Fruit fly (Drosophila melanogaster) whole organism, wandering third instar larva: Measurements from ENCODE around the gene Tim17b1.

ENCODE experiments used
- Abd-B ChIP-seq: fragments of >200 bp; optimal IDR thresholded peaks from 2 replicates; lab custom pipeline; 2017; ENCODE audit warnings: missing biosample characterization, missing genetic modification characterization
- CG32264 ChIP-seq: fragments of 200-800 bp; sonication (Bioruptor generic); optimal IDR thresholded peaks from 2 replicates; lab custom pipeline; 2016; ENCODE audit warnings: missing biosample characterization, missing genetic modification characterization
- CG9705 ChIP-seq: fragments of 200-800 bp; sonication (Bioruptor generic); optimal IDR thresholded peaks from 2 replicates; lab custom pipeline; 2018; ENCODE audit warnings: missing biosample characterization, mild to moderate bottlenecking, missing genetic modification characterization
- CrebA ChIP-seq: fragments of 200-800 bp; sonication (Bioruptor generic); optimal IDR thresholded peaks from 2 replicates; lab custom pipeline; 2016; ENCODE audit warnings: missing biosample characterization, mild to moderate bottlenecking, missing genetic modification characterization, borderline replicate concordance
- Dfd ChIP-seq: fragments of >200 bp; optimal IDR thresholded peaks from 2 replicates; lab custom pipeline; 2017; ENCODE audit warnings: missing biosample characterization, missing genetic modification characterization
- Dif ChIP-seq: fragments of 200-275, 200-300 bp; sonication (Bioruptor generic); optimal IDR thresholded peaks from 2 replicates; lab custom pipeline; 2018; ENCODE audit warnings: missing biosample characterization, missing genetic modification characterization; ENCODE audit not compliant: partially characterized antibody
- GATAd ChIP-seq: sonication (Bioruptor generic); optimal IDR thresholded peaks from 2 replicates; lab custom pipeline; 2016; ENCODE audit warnings: missing biosample characterization, missing genetic modification characterization
- HLH106 ChIP-seq: fragments of 200-800 bp; optimal IDR thresholded peaks from 3 replicates; lab custom pipeline; 2019; ENCODE audit warnings: missing biosample characterization, mild to moderate bottlenecking, missing genetic modification characterization, moderate library complexity
- Hnf4 ChIP-seq: fragments of 200-800 bp; sonication (Bioruptor generic); optimal IDR thresholded peaks from 2 replicates; lab custom pipeline; 2016; ENCODE audit warnings: missing biosample characterization, mild to moderate bottlenecking, missing genetic modification characterization
- Hr78 ChIP-seq: fragments of >200 bp; optimal IDR thresholded peaks from 2 replicates; lab custom pipeline; 2017; ENCODE audit warnings: missing biosample characterization, missing genetic modification characterization
- Hr83 ChIP-seq: fragments of 200-300 bp; sonication (Bioruptor generic); optimal IDR thresholded peaks from 2 replicates; lab custom pipeline; 2016; ENCODE audit warnings: missing biosample characterization, mild to moderate bottlenecking, missing genetic modification characterization, moderate library complexity; ENCODE audit not compliant: poor library complexity, severe bottlenecking
- Jra ChIP-seq: sonication (Bioruptor generic); optimal IDR thresholded peaks from 2 replicates; lab custom pipeline; 2016; ENCODE audit warnings: missing biosample characterization, missing genetic modification characterization
- Mio ChIP-seq: sonication (Bioruptor generic); optimal IDR thresholded peaks from 2 replicates; lab custom pipeline; 2016; ENCODE audit warnings: missing biosample characterization, missing genetic modification characterization
- Myc ChIP-seq: fragments of >200 bp; optimal IDR thresholded peaks from 2 replicates; lab custom pipeline; 2017
- N ChIP-seq: fragments of >200 bp; optimal IDR thresholded peaks from 2 replicates; lab custom pipeline; 2018; ENCODE audit warnings: missing biosample characterization, missing external identifiers, missing genetic modification characterization
- OdsH ChIP-seq: fragments of 200-800 bp; sonication (Bioruptor generic); optimal IDR thresholded peaks from 2 replicates; lab custom pipeline; 2016; ENCODE audit warnings: missing biosample characterization, mild to moderate bottlenecking, missing genetic modification characterization
- Rel ChIP-seq, 2 experiments: fragments of 200-800 bp; sonication (Bioruptor generic) in 1 of 2; optimal IDR thresholded peaks; 2 replicates in 1 of 2; 3 replicates in 1 of 2; lab custom pipeline; 2016 to 2019; ENCODE audit warnings: mild to moderate bottlenecking in 2 of 2, missing biosample characterization in 2 of 2, missing genetic modification characterization in 2 of 2, moderate library complexity in 1 of 2
- Sp1 ChIP-seq: fragments of 200-800 bp; sonication (Bioruptor generic); optimal IDR thresholded peaks from 3 replicates; lab custom pipeline; 2019; ENCODE audit warnings: missing biosample characterization, mild to moderate bottlenecking, missing genetic modification characterization, moderate library complexity
- Vsx2 ChIP-seq: fragments of 200-300, 225-300 bp; sonication (Bioruptor generic); optimal IDR thresholded peaks from 2 replicates; lab custom pipeline; 2018; ENCODE audit warnings: missing biosample characterization, missing genetic modification characterization; ENCODE audit not compliant: partially characterized antibody
- br ChIP-seq: fragments of 200-800 bp; sonication (Bioruptor generic); optimal IDR thresholded peaks from 2 replicates; lab custom pipeline; 2016; ENCODE audit warnings: missing biosample characterization, missing genetic modification characterization
- brk ChIP-seq: fragments of 200-800 bp; sonication (Bioruptor generic); optimal IDR thresholded peaks from 2 replicates; lab custom pipeline; 2016; ENCODE audit warnings: missing biosample characterization, mild to moderate bottlenecking, missing genetic modification characterization
- dl ChIP-seq, 2 experiments: fragments of 175-275, 200-275 bp in 1 of 2; fragments of 200-275 bp in 1 of 2; sonication (Bioruptor generic); optimal IDR thresholded peaks; lab custom pipeline; 2018; ENCODE audit warnings: mild to moderate bottlenecking in 2 of 2, missing biosample characterization in 2 of 2, missing genetic modification characterization in 2 of 2, moderate library complexity in 2 of 2; ENCODE audit not compliant: partially characterized antibody in 2 of 2, insufficient read depth in 1 of 2
- dmrt93B ChIP-seq: fragments of 200-800 bp; sonication (Bioruptor generic); optimal IDR thresholded peaks from 2 replicates; lab custom pipeline; 2018; ENCODE audit warnings: missing biosample characterization, mild to moderate bottlenecking, missing genetic modification characterization
- dsf ChIP-seq: sonication (Bioruptor generic); optimal IDR thresholded peaks from 2 replicates; lab custom pipeline; 2016; ENCODE audit warnings: missing biosample characterization, missing genetic modification characterization, borderline replicate concordance
- ey ChIP-seq: fragments of 200-800 bp; sonication (Bioruptor generic); optimal IDR thresholded peaks from 2 replicates; lab custom pipeline; 2016; ENCODE audit warnings: missing biosample characterization, missing genetic modification characterization
- foxo ChIP-seq, 2 experiments: fragments of 200-800 bp; sonication (Bioruptor generic); optimal IDR thresholded peaks; 2 replicates in 1 of 2; 3 replicates in 1 of 2; lab custom pipeline; 2016 to 2017; ENCODE audit warnings: missing biosample characterization in 2 of 2, missing genetic modification characterization in 2 of 2
- fru ChIP-seq: fragments of 200-800 bp; sonication (Bioruptor generic); optimal IDR thresholded peaks from 3 replicates; lab custom pipeline; 2016; ENCODE audit warnings: missing biosample characterization, mild to moderate bottlenecking, missing genetic modification characterization
- h ChIP-seq: fragments of 200-800 bp; sonication (Bioruptor generic); optimal IDR thresholded peaks from 3 replicates; lab custom pipeline; 2016; ENCODE audit warnings: missing biosample characterization, mild to moderate bottlenecking, missing genetic modification characterization
- jim ChIP-seq: fragments of 175-275, 200-325 bp; sonication (Bioruptor generic); optimal IDR thresholded peaks from 2 replicates; lab custom pipeline; 2016; ENCODE audit warnings: missing biosample characterization, mild to moderate bottlenecking, missing genetic modification characterization
- lola ChIP-seq: fragments of >200 bp; optimal IDR thresholded peaks from 2 replicates; lab custom pipeline; 2017; ENCODE audit warnings: missing biosample characterization, missing genetic modification characterization
- pan ChIP-seq: fragments of >200 bp; optimal IDR thresholded peaks from 2 replicates; lab custom pipeline; 2017
- psq ChIP-seq: fragments of 200-800 bp; sonication (Bioruptor generic); optimal IDR thresholded peaks from 3 replicates; lab custom pipeline; 2017; ENCODE audit warnings: missing biosample characterization, mild to moderate bottlenecking, missing genetic modification characterization, moderate library complexity
- rgr ChIP-seq: fragments of 200-800 bp; sonication (Bioruptor generic); optimal IDR thresholded peaks from 3 replicates; lab custom pipeline; 2016; ENCODE audit warnings: missing biosample characterization, mild to moderate bottlenecking, missing genetic modification characterization
- sage ChIP-seq: fragments of 200-800 bp; sonication (Bioruptor generic); optimal IDR thresholded peaks from 2 replicates; lab custom pipeline; 2016; ENCODE audit warnings: missing biosample characterization, mild to moderate bottlenecking, missing genetic modification characterization
- sv ChIP-seq: fragments of 200-800 bp; sonication (Bioruptor generic); optimal IDR thresholded peaks from 3 replicates; lab custom pipeline; 2016; ENCODE audit warnings: missing biosample characterization, missing genetic modification characterization
- tai ChIP-seq: sonication (Bioruptor generic); optimal IDR thresholded peaks from 2 replicates; lab custom pipeline; 2016; ENCODE audit warnings: missing biosample characterization, missing genetic modification characterization
- usp ChIP-seq: fragments of >200 bp; optimal IDR thresholded peaks from 2 replicates; lab custom pipeline; 2017; ENCODE audit warnings: missing biosample characterization, missing genetic modification characterization
- woc ChIP-seq: sonication (Bioruptor generic); optimal IDR thresholded peaks from 2 replicates; lab custom pipeline; 2016; ENCODE audit warnings: missing biosample characterization, mild to moderate bottlenecking, missing genetic modification characterization

Tim17b1 gene

dm6 chr3R:5299569-5300195 is at the start of gene Tim17b1:
Gene Tim17b1 (plus strand): TSS chr3R:5300145.
- TF ChIP-seq psq (GFP tag; lab: Kevin White, UChicago) (no peak), CG9705 (GFP tag; lab: Kevin White, UChicago) (no peak), Rel (GFP tag; optimal IDR thresholded peaks at IDR 0.05; lab: Kevin White, UChicago) (no peak), Rel (tag; optimal IDR thresholded peaks at IDR 0.05; lab: Kevin White, UChicago) (peak; percentile 38), Hnf4 (no peak), Myc (lab: Kevin White, UChicago) (no peak), Dfd (GFP tag; lab: Kevin White, UChicago) (no peak)
- TF ChIP-seq, all 38 proteins: peak for 1

dm6 chr3R:5250530-5251242 is 49.3 kb upstream of the Tim17b1 start:
- TF ChIP-seq lola (GFP tag; lab: Kevin White, UChicago) = no peak
- TF ChIP-seq fru (GFP tag; lab: Kevin White, UChicago) = peak; percentile 57
- no peak for TF ChIP-seq jim (GFP tag; lab: Kevin White, UChicago)
- peak; percentile 52 for TF ChIP-seq sage (GFP tag; lab: Kevin White, UChicago)
- no peak for TF ChIP-seq N (GFP tag; lab: Kevin White, UChicago)
- TF ChIP-seq CG32264 (GFP tag; lab: Kevin White, UChicago) = peak; percentile 6
- TF ChIP-seq Hr78 (GFP tag; lab: Kevin White, UChicago) = no peak
- no peak for TF ChIP-seq Dif (GFP tag; lab: Kevin White, UChicago)
- peak; percentile 68 for TF ChIP-seq woc
- no peak for TF ChIP-seq Myc (lab: Kevin White, UChicago)
- TF ChIP-seq Mio (GFP tag; lab: Kevin White, UChicago) = peak; percentile 2
- TF ChIP-seq Vsx2 (GFP tag; lab: Kevin White, UChicago) = peak; percentile 19
- TF ChIP-seq Hnf4 = peak; percentile 68
- TF ChIP-seq tai (GFP tag; lab: Kevin White, UChicago) = peak; percentile 48
- no peak for TF ChIP-seq Jra (GFP tag; lab: Kevin White, UChicago)
- peak; percentile 54 for TF ChIP-seq OdsH (GFP tag; lab: Kevin White, UChicago)
- no peak for TF ChIP-seq CG9705 (GFP tag; lab: Kevin White, UChicago)
- no peak for TF ChIP-seq CrebA (GFP tag; lab: Kevin White, UChicago)
- TF ChIP-seq Rel (GFP tag; optimal IDR thresholded peaks at IDR 0.05; lab: Kevin White, UChicago) = no peak
- TF ChIP-seq Rel (tag; optimal IDR thresholded peaks at IDR 0.05; lab: Kevin White, UChicago) = peak; percentile 97
- no peak for TF ChIP-seq usp (GFP tag; lab: Kevin White, UChicago)
- TF ChIP-seq h = peak; percentile 62
- TF ChIP-seq pan (lab: Kevin White, UChicago) = no peak
- peak; percentile 65 for TF ChIP-seq ey
- peak; percentile 61 for TF ChIP-seq psq (GFP tag; lab: Kevin White, UChicago)
- peak; percentile 57 for TF ChIP-seq rgr (GFP tag; lab: Kevin White, UChicago)
- peak; percentile 24 for TF ChIP-seq HLH106
- TF ChIP-seq Abd-B (GFP tag; lab: Kevin White, UChicago) = no peak
- TF ChIP-seq br (GFP tag; lab: Kevin White, UChicago) = peak; percentile 56
- peak in 1 of 2 experiments; percentile 66 for TF ChIP-seq foxo (GFP tag; optimal IDR thresholded peaks at IDR 0.05; lab: Kevin White, UChicago)
- TF ChIP-seq Sp1 (GFP tag; lab: Kevin White, UChicago) = no peak
- TF ChIP-seq dl (GFP tag; optimal IDR thresholded peaks at IDR 0.05; lab: Kevin White, UChicago; ENCODE audit: insufficient read depth in 1 of 2, partially characterized antibody in 2 of 2) = no peak
- no peak for TF ChIP-seq dmrt93B
- no peak for TF ChIP-seq sv (GFP tag; lab: Kevin White, UChicago)
- TF ChIP-seq GATAd (GFP tag; lab: Kevin White, UChicago) = no peak
- TF ChIP-seq Hr83 = peak; percentile 59
- peak; percentile 44 for TF ChIP-seq brk (GFP tag; lab: Kevin White, UChicago)
- TF ChIP-seq Dfd (GFP tag; lab: Kevin White, UChicago) = no peak
- TF ChIP-seq dsf (GFP tag; lab: Kevin White, UChicago) = no peak
